Worm (Caenorhabditis elegans) whole organism, late embryonic: Measurements from ENCODE around the gene let-92.

Experiments
- C38D4.7 ChIP-seq: fragments of 200-800 bp; sonication (Bioruptor generic); optimal IDR thresholded peaks from 2 replicates; lab custom pipeline; 2018; ENCODE audit warnings: mild to moderate bottlenecking, missing genetic modification characterization, moderate library complexity, missing compliant biosample characterization
- K09A11.1 ChIP-seq: sonication (generic microtip); optimal IDR thresholded peaks from 2 replicates; lab custom pipeline; 2017; ENCODE audit warnings: antibody characterized with exemption, mild to moderate bottlenecking, missing genetic modification characterization, missing compliant biosample characterization; ENCODE audit not compliant: insufficient read depth
- Y22D7AL.16 ChIP-seq: sonication (generic microtip); optimal IDR thresholded peaks from 2 replicates; lab custom pipeline; 2016; ENCODE audit warnings: missing genetic modification characterization, missing compliant biosample characterization
- ceh-14 ChIP-seq: sonication (generic microtip); optimal IDR thresholded peaks from 2 replicates; lab custom pipeline; 2016; ENCODE audit warnings: missing genotype, missing genetic modification characterization, missing compliant biosample characterization
- ceh-18 ChIP-seq: sonication (generic microtip); optimal IDR thresholded peaks from 2 replicates; lab custom pipeline; 2016; ENCODE audit warnings: missing genetic modification characterization, missing compliant biosample characterization
- ceh-19 ChIP-seq: fragments of 200-800 bp; sonication (Bioruptor generic); optimal IDR thresholded peaks from 2 replicates; lab custom pipeline; 2018; ENCODE audit warnings: mild to moderate bottlenecking, missing genetic modification characterization, missing compliant biosample characterization
- ceh-2 ChIP-seq: sonication (generic microtip); optimal IDR thresholded peaks from 2 replicates; lab custom pipeline; 2016; ENCODE audit warnings: missing genotype, missing genetic modification characterization, missing compliant biosample characterization
- ceh-22 ChIP-seq: sonication (generic microtip); optimal IDR thresholded peaks from 2 replicates; lab custom pipeline; 2017; ENCODE audit warnings: missing biosample characterization, missing genetic modification characterization
- ceh-24 ChIP-seq: sonication (generic microtip); optimal IDR thresholded peaks from 2 replicates; lab custom pipeline; 2016; ENCODE audit warnings: mild to moderate bottlenecking, missing genetic modification characterization, missing compliant biosample characterization
- ceh-31 ChIP-seq: sonication (generic microtip); optimal IDR thresholded peaks from 2 replicates; lab custom pipeline; 2016; ENCODE audit warnings: missing genetic modification characterization, missing compliant biosample characterization
- ceh-34 ChIP-seq: sonication (generic microtip); optimal IDR thresholded peaks from 2 replicates; lab custom pipeline; 2016; ENCODE audit warnings: mild to moderate bottlenecking, missing genetic modification characterization, missing compliant biosample characterization
- ceh-45 ChIP-seq: fragments of 200-800 bp; sonication (Bioruptor generic); IDR thresholded peaks from 2 replicates; pipeline ENCODE4 v1.3.6; 2022; ENCODE audit warnings: missing genetic modification reagents, missing genetic modification characterization, missing compliant biosample characterization
- ceh-6 ChIP-seq: fragments of 200-800 bp; sonication (Bioruptor generic); optimal IDR thresholded peaks from 2 replicates; lab custom pipeline; 2018; ENCODE audit warnings: mild to moderate bottlenecking, missing genetic modification characterization, missing compliant biosample characterization
- che-1 ChIP-seq: sonication (generic microtip); optimal IDR thresholded peaks from 2 replicates; lab custom pipeline; 2016; ENCODE audit warnings: mild to moderate bottlenecking, missing genetic modification characterization, missing compliant biosample characterization
- dmd-4 ChIP-seq: sonication (generic microtip); optimal IDR thresholded peaks from 2 replicates; lab custom pipeline; 2016; ENCODE audit warnings: borderline replicate concordance, missing genetic modification characterization, missing compliant biosample characterization
- elt-2 ChIP-seq: sonication (generic microtip); optimal IDR thresholded peaks from 2 replicates; lab custom pipeline; 2016; ENCODE audit warnings: missing genetic modification reagents, missing genetic modification characterization, missing compliant biosample characterization
- ets-4 ChIP-seq: sonication (generic microtip); optimal IDR thresholded peaks from 2 replicates; lab custom pipeline; 2016; ENCODE audit warnings: missing genetic modification characterization, missing compliant biosample characterization
- eyg-1 ChIP-seq: sonication (generic microtip); optimal IDR thresholded peaks from 2 replicates; lab custom pipeline; 2016; ENCODE audit warnings: missing genotype, missing genetic modification characterization, missing compliant biosample characterization
- fax-1 ChIP-seq: sonication (generic microtip); optimal IDR thresholded peaks from 2 replicates; lab custom pipeline; 2016; ENCODE audit warnings: missing genotype, missing genetic modification characterization, missing compliant biosample characterization
- gmeb-2 ChIP-seq: sonication (generic microtip); optimal IDR thresholded peaks from 2 replicates; lab custom pipeline; 2016; ENCODE audit warnings: missing genetic modification characterization, inconsistent platforms, missing compliant biosample characterization
- hlh-13 ChIP-seq: fragments of 200-800 bp; sonication (Bioruptor generic); optimal IDR thresholded peaks from 2 replicates; lab custom pipeline; 2018; ENCODE audit warnings: mild to moderate bottlenecking, missing genetic modification characterization, missing compliant biosample characterization
- hlh-15 ChIP-seq: sonication (generic microtip); optimal IDR thresholded peaks from 2 replicates; lab custom pipeline; 2016; ENCODE audit warnings: missing genetic modification characterization, missing compliant biosample characterization
- hlh-30 ChIP-seq: sonication (generic microtip); optimal IDR thresholded peaks from 2 replicates; lab custom pipeline; 2017; ENCODE audit warnings: antibody characterized with exemption, missing genetic modification characterization, missing compliant biosample characterization; ENCODE audit not compliant: insufficient read depth
- lim-6 ChIP-seq: sonication (generic microtip); optimal IDR thresholded peaks from 2 replicates; lab custom pipeline; 2016; ENCODE audit warnings: missing genetic modification characterization, missing compliant biosample characterization
- lin-11 ChIP-seq: fragments of 200-800 bp; sonication (Bioruptor generic); optimal IDR thresholded peaks from 2 replicates; lab custom pipeline; 2018; ENCODE audit warnings: mild to moderate bottlenecking, missing genetic modification characterization, missing compliant biosample characterization
- mec-3 ChIP-seq: sonication (generic microtip); optimal IDR thresholded peaks from 2 replicates; lab custom pipeline; 2016; ENCODE audit warnings: borderline replicate concordance, missing genetic modification characterization, missing compliant biosample characterization
- nfya-1 ChIP-seq: sonication (generic microtip); optimal IDR thresholded peaks from 2 replicates; lab custom pipeline; 2017; ENCODE audit warnings: missing genetic modification characterization, mild to moderate bottlenecking, missing compliant biosample characterization, antibody characterized with exemption, moderate library complexity
- nhr-11 ChIP-seq: fragments of 150-350 bp; optimal IDR thresholded peaks from 2 replicates; lab custom pipeline; 2014; ENCODE audit warnings: missing biosample characterization, missing genetic modification characterization
- nhr-232 ChIP-seq: sonication (generic microtip); optimal IDR thresholded peaks from 2 replicates; lab custom pipeline; 2016; ENCODE audit warnings: missing genetic modification characterization, missing compliant biosample characterization
- odd-2 ChIP-seq: sonication (generic microtip); optimal IDR thresholded peaks from 2 replicates; lab custom pipeline; 2017; ENCODE audit warnings: antibody characterized with exemption, mild to moderate bottlenecking, missing genetic modification characterization, missing compliant biosample characterization
- pag-3 ChIP-seq: sonication (generic microtip); optimal IDR thresholded peaks from 2 replicates; lab custom pipeline; 2016; ENCODE audit warnings: missing compliant biosample characterization, missing genetic modification characterization, borderline replicate concordance
- pha-2 ChIP-seq: sonication (generic microtip); optimal IDR thresholded peaks from 2 replicates; lab custom pipeline; 2017; ENCODE audit warnings: mild to moderate bottlenecking, missing genetic modification characterization, missing compliant biosample characterization
- pqm-1 ChIP-seq: sonication (generic microtip); optimal IDR thresholded peaks from 2 replicates; lab custom pipeline; 2016; ENCODE audit warnings: missing genetic modification characterization, missing compliant biosample characterization
- sox-2 ChIP-seq: fragments of 200-800 bp; sonication (Bioruptor generic); IDR thresholded peaks from 2 replicates; pipeline ENCODE4 v1.3.6; 2022; ENCODE audit warnings: missing genetic modification reagents, missing genetic modification characterization, missing compliant biosample characterization
- syd-9 ChIP-seq: sonication (generic microtip); optimal IDR thresholded peaks from 2 replicates; lab custom pipeline; 2016; ENCODE audit warnings: mild to moderate bottlenecking, missing genetic modification characterization, moderate library complexity, missing compliant biosample characterization
- tbx-7 ChIP-seq: sonication (generic microtip); optimal IDR thresholded peaks from 2 replicates; lab custom pipeline; 2016; ENCODE audit warnings: missing genotype, missing genetic modification characterization, missing compliant biosample characterization
- ttx-3 ChIP-seq: sonication (generic microtip); optimal IDR thresholded peaks from 2 replicates; lab custom pipeline; 2016; ENCODE audit warnings: missing genetic modification reagents, missing genetic modification characterization, missing compliant biosample characterization
- unc-3 ChIP-seq, 2 experiments: fragments of 200-800 bp in 1 of 2; sonication (Bioruptor generic) in 1 of 2; sonication (generic microtip) in 1 of 2; conservative IDR thresholded peaks in 1 of 2; optimal IDR thresholded peaks in 1 of 2; 2 replicates each; pipeline versions ENCODE4 v1.3.6 to Lab custom; 2016 to 2022; ENCODE audit warnings: missing compliant biosample characterization in 2 of 2, missing genetic modification characterization in 2 of 2, missing genetic modification reagents in 1 of 2
- unc-42 ChIP-seq: sonication (generic microtip); optimal IDR thresholded peaks from 2 replicates; lab custom pipeline; 2016; ENCODE audit warnings: missing genotype, missing genetic modification characterization, missing compliant biosample characterization
- ztf-16 ChIP-seq: sonication (generic microtip); optimal IDR thresholded peaks from 2 replicates; lab custom pipeline; 2017; ENCODE audit warnings: missing genetic modification characterization, missing compliant biosample characterization

Gene let-92

ce11 chrIV:11857159-11857565, 1.1 kb upstream of the let-92 start (continued):
- TF ChIP-seq ets-4 (peak; percentile 10), pag-3 (tag; lab: Kevin White, UChicago) (peak; percentile 57), unc-42 (tag; lab: Kevin White, UChicago) (peak; percentile 76), dmd-4 (tag; lab: Kevin White, UChicago) (peak; percentile 47), ceh-22 (tag; lab: Kevin White, UChicago) (no peak), gmeb-2 (tag; lab: Kevin White, UChicago) (no peak), hlh-13 (GFP tag; lab: Kevin White, UChicago) (no peak), ceh-45 (GFP tag; lab: Robert Waterston, UW) (no peak), ceh-2 (tag; lab: Kevin White, UChicago) (no peak), ceh-24 (tag; lab: Kevin White, UChicago) (no peak), lim-6 (no peak), ceh-18 (tag; lab: Kevin White, UChicago) (peak; percentile 92), elt-2 (tag; lab: Kevin White, UChicago) (peak; percentile 8), unc-3 (GFP tag; conservative IDR thresholded peaks at IDR 0.05; lab: Robert Waterston, UW) (no peak), unc-3 (tag; optimal IDR thresholded peaks at IDR 0.05; lab: Kevin White, UChicago) (no peak), ceh-14 (tag; lab: Kevin White, UChicago) (peak; percentile 36), syd-9 (tag; lab: Kevin White, UChicago) (peak; percentile 15), ceh-31 (peak; percentile 67), Y22D7AL.16 (tag; lab: Kevin White, UChicago) (no peak), K09A11.1 (peak; percentile 6), C38D4.7 (GFP tag; lab: Kevin White, UChicago) (no peak), pha-2 (tag; lab: Kevin White, UChicago) (no peak), che-1 (tag; lab: Kevin White, UChicago) (no peak), eyg-1 (tag; lab: Kevin White, UChicago) (peak; percentile 59), ceh-34 (peak; percentile 72), lin-11 (tag; lab: Kevin White, UChicago) (no peak), mec-3 (tag; lab: Kevin White, UChicago) (no peak), pqm-1 (tag; lab: Kevin White, UChicago) (no peak), ceh-6 (GFP tag; lab: Kevin White, UChicago) (no peak), ceh-19 (peak; percentile 3), hlh-15 (no peak), odd-2 (tag; lab: Kevin White, UChicago) (no peak), nfya-1 (tag; lab: Kevin White, UChicago) (peak; percentile 98)
- TF ChIP-seq, all 69 proteins: peak for 27

DNA sequence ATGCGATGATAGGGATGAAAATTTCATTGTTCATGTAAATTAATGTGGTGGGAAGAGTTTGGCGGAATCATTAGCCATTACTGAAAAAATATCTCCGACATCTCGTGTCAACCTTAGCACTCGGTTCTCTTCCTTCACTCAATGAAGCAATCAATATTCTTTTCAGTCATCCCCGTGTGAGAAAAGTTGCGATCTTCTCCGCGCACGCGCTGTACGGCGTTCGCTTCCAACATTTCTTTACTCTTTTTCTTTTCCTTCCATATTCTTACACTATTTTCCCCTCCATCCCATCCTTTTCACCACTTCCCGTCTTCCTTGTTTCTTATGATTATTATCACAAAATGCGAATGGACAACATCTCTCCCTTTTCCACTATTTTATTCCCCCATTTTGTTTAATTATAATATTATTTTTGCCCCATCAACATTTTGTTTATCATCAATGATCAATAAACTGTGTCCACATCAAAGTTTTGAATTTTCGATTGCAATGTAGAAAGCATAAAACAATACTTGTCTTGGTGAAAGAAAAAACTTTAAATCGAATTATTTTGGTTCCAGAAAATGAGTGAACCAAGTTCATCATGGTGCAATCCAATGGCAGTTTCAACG, 1.9 kb downstream of the let-92 start, which contains the start of gene mob-1:
mob-1 (plus strand) TSS at position 561 of the 611 bp plus-strand sequence.
- TF ChIP-seq lim-6 (no peak), nhr-11 (no peak)
- TF ChIP-seq, all 69 proteins: peak for 0

- no peak for TF ChIP-seq ttx-3 (tag; lab: Kevin White, UChicago)
- TF ChIP-seq syd-9 (tag; lab: Kevin White, UChicago) = no peak
- TF ChIP-seq fax-1 (tag; lab: Kevin White, UChicago) = no peak
- no peak for TF ChIP-seq tbx-7 (tag; lab: Kevin White, UChicago)
- TF ChIP-seq ztf-16 = no peak
- no peak for TF ChIP-seq nfya-1 (tag; lab: Kevin White, UChicago)
- TF ChIP-seq gmeb-2 (tag; lab: Kevin White, UChicago) = no peak
- TF ChIP-seq sox-2 = no peak
- TF ChIP-seq ceh-34 = no peak
- no peak for TF ChIP-seq ceh-2 (tag; lab: Kevin White, UChicago)
- no peak for TF ChIP-seq ceh-22 (tag; lab: Kevin White, UChicago)
- TF ChIP-seq nhr-232 (tag; lab: Kevin White, UChicago) = no peak
- no peak for TF ChIP-seq hlh-30 (tag; lab: Kevin White, UChicago)
- TF ChIP-seq odd-2 (tag; lab: Kevin White, UChicago) = no peak
Measured at ce11 chrIV:11863428-11863827, 5.2 kb downstream of the let-92 start.
